Worm (Caenorhabditis elegans) whole organism, L1 larva: Measurements from ENCODE around the gene Y105C5B.15.

Source experiments
- elt-3 ChIP-seq, 6 experiments: fragments of 150-350 bp in 1 of 6; sonication (generic microtip); optimal IDR thresholded peaks; 2 replicates each; lab custom pipeline; 2017 to 2018; ENCODE audit warnings: missing biosample characterization in 6 of 6, missing genetic modification characterization in 6 of 6, inconsistent platforms in 1 of 6
- mab-9 ChIP-seq: fragments of 200-800 bp; sonication (Bioruptor generic); IDR thresholded peaks from 2 replicates; pipeline ENCODE4 v1.3.6; 2022; ENCODE audit warnings: missing genetic modification reagents, missing genetic modification characterization, missing compliant biosample characterization
- tlp-1 ChIP-seq: fragments of 150-350 bp; optimal IDR thresholded peaks from 2 replicates; lab custom pipeline; 2014; ENCODE audit warnings: missing biosample characterization, missing genetic modification characterization
- zip-4 ChIP-seq: fragments of 200-800 bp; sonication (Bioruptor generic); optimal IDR thresholded peaks from 2 replicates; lab custom pipeline; 2018; ENCODE audit warnings: mild to moderate bottlenecking, missing genetic modification characterization, moderate library complexity, missing compliant biosample characterization

ce11 chrIV:15994505-15994904 is 42.8 kb downstream of the Y105C5B.15 start, which contains the start of gene Y105C5B.20:
- no peak for TF ChIP-seq tlp-1
- no peak for TF ChIP-seq elt-3 (tag; optimal IDR thresholded peaks at IDR 0.05; lab: Kevin White, UChicago)
- TF ChIP-seq zip-4 = no peak
- TF ChIP-seq mab-9 (GFP tag; lab: Robert Waterston, UW) = no peak
